Worm (Caenorhabditis elegans): ENCODE data around the gene sec-3.

Gene sec-3

DNA sequence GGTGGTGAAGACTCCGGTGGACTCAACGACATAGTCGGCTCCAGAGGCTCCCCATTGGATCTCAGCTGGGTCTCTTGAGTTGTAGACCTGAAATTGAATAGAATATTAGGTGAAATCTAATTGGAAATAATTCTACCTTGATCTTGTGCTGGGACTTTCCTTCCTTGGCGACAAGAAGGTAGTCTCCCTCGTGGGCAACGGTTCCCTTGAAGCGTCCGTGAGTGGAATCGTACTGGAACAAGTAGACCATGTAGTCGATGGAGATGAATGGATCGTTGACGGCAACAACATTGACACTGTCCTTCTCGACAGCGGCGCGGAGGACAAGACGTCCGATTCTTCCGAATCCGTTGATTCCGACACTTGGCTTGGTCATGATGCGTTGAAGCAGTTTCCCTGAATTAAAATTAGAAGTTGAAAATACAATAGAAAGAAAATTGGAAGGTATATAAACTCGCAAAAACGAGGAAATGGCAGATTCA is 13.3 kb upstream of the sec-3 start, which contains the start of gene gpd-3 (continued):
- TF ChIP-seq Y79H2A.3 (GFP tag; conservative IDR thresholded peaks at IDR 0.05): no peak
- TF ChIP-seq cebp-1 (GFP tag; IDR thresholded peaks at IDR 0.05): peak; percentile 40; the same call in 1 of the 2 replicates
- TF ChIP-seq cebp-1 (tag; optimal IDR thresholded peaks at IDR 0.05): peak; percentile 45
- TF ChIP-seq madf-3 (GFP tag; IDR thresholded peaks at IDR 0.05): 0 out of 2 replicates have a peak, but pooled peaks have one; percentile 13
- no peak for TF ChIP-seq efl-1 (GFP tag; optimal IDR thresholded peaks at IDR 0.05)
- TF ChIP-seq ekl-4 (GFP tag; IDR thresholded peaks at IDR 0.05): 0 out of 2 replicates have a peak, but pooled peaks have one; percentile 16
- TF ChIP-seq Y67H2A.10 (GFP tag; conservative IDR thresholded peaks at IDR 0.05): no peak
- no peak for TF ChIP-seq B0261.1 (tag; optimal IDR thresholded peaks at IDR 0.05)
- TF ChIP-seq ceh-58 (GFP tag; IDR thresholded peaks at IDR 0.05): no peak
- TF ChIP-seq sptf-2 (GFP tag; optimal IDR thresholded peaks at IDR 0.05): no peak
- no peak for TF ChIP-seq pbrm-1 (GFP tag; IDR thresholded peaks at IDR 0.05)
- 0 out of 2 replicates have a peak, but pooled peaks have one; percentile 11 for TF ChIP-seq dox-1 (GFP tag; IDR thresholded peaks at IDR 0.05)
- TF ChIP-seq tlf-1 (GFP tag; optimal IDR thresholded peaks at IDR 0.05): peak; percentile 3
- no peak for TF ChIP-seq T26A5.8 (tag; optimal IDR thresholded peaks at IDR 0.05)
- TF ChIP-seq F49E8.2 (tag; optimal IDR thresholded peaks at IDR 0.05; ENCODE audit: insufficient read depth): no peak
- TF ChIP-seq Y53G8AR.9 (GFP tag; conservative IDR thresholded peaks at IDR 0.05): peak; percentile 60
- peak; percentile 15 for TF ChIP-seq ZK185.1 (tag; optimal IDR thresholded peaks at IDR 0.05; ENCODE audit: poor library complexity, severe bottlenecking)
- peak; percentile 14 for TF ChIP-seq ztf-26 (tag; optimal IDR thresholded peaks at IDR 0.05)
- no peak for TF ChIP-seq nhr-80 (tag; optimal IDR thresholded peaks at IDR 0.05)
- TF ChIP-seq unc-62 (GFP tag; optimal IDR thresholded peaks at IDR 0.05): no peak
- no peak for TF ChIP-seq rpc-1 (optimal IDR thresholded peaks at IDR 0.05)
- no peak for TF ChIP-seq rpc-1 (tag; optimal IDR thresholded peaks at IDR 0.05)
- no peak for TF ChIP-seq hsf-1 (GFP tag; IDR thresholded peaks at IDR 0.05)
- 0 out of 2 replicates have a peak, but pooled peaks have one; percentile 49 for TF ChIP-seq K11D2.4 (GFP tag; IDR thresholded peaks at IDR 0.05)
- TF ChIP-seq mcd-1 (GFP tag; IDR thresholded peaks at IDR 0.05): 0 out of 2 replicates have a peak, but pooled peaks have one; percentile 9
- TF ChIP-seq snpc-1.3 (tag; optimal IDR thresholded peaks at IDR 0.05; ENCODE audit: insufficient read depth): no peak
- TF ChIP-seq hlh-26 (GFP tag; conservative IDR thresholded peaks at IDR 0.05): no peak

DNA sequence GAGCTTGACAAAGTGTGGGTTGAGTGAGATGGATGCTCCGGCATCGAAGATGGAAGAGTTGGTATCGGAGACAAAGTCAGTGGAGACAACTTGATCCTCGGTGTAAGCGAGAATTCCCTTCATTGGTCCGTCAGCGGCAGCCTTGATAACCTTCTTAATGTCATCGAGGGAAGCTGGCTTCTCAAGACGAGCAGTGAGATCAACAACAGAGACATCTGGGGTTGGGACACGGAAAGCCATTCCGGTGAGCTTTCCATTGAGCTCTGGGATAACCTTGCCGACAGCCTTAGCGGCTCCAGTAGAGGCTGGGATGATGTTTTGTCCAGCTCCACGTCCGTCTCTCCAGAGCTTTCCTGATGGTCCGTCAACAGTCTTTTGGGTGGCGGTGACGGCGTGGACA is 12.6 kb upstream of the sec-3 start:
- 0 out of 2 replicates have a peak, but pooled peaks have one; percentile 20 for TF ChIP-seq C06A6.2 (GFP tag; conservative IDR thresholded peaks at IDR 0.05)
- TF ChIP-seq pbrm-1 (GFP tag; IDR thresholded peaks at IDR 0.05): peak; percentile 16; the same call in 1 of the 2 replicates
- 0 out of 2 replicates have a peak, but pooled peaks have one; percentile 9 for TF ChIP-seq hsf-1 (GFP tag; IDR thresholded peaks at IDR 0.05)
- peak; percentile 27; the same call in 1 of the 2 replicates for TF ChIP-seq madf-6 (GFP tag; IDR thresholded peaks at IDR 0.05)
- TF ChIP-seq aptf-3 (GFP tag; IDR thresholded peaks at IDR 0.05): 0 out of 2 replicates have a peak, but pooled peaks have one; percentile 64
- 0 out of 2 replicates have a peak, but pooled peaks have one; percentile 65 for TF ChIP-seq nhr-120 (GFP tag; IDR thresholded peaks at IDR 0.05)
- TF ChIP-seq Y53G8AR.9 (GFP tag; conservative IDR thresholded peaks at IDR 0.05): 0 out of 2 replicates have a peak, but pooled peaks have one; percentile 64
- 0 out of 2 replicates have a peak, but pooled peaks have one; percentile 9 for TF ChIP-seq hmg-20 (GFP tag; IDR thresholded peaks at IDR 0.05)
- TF ChIP-seq cebp-2 (GFP tag; IDR thresholded peaks at IDR 0.05): 0 out of 2 replicates have a peak, but pooled peaks have one; percentile 27
- peak; percentile 45 for TF ChIP-seq mcd-1 (GFP tag; IDR thresholded peaks at IDR 0.05)
- TF ChIP-seq madf-3 (GFP tag; IDR thresholded peaks at IDR 0.05): 0 out of 2 replicates have a peak, but pooled peaks have one; percentile 53

DNA sequence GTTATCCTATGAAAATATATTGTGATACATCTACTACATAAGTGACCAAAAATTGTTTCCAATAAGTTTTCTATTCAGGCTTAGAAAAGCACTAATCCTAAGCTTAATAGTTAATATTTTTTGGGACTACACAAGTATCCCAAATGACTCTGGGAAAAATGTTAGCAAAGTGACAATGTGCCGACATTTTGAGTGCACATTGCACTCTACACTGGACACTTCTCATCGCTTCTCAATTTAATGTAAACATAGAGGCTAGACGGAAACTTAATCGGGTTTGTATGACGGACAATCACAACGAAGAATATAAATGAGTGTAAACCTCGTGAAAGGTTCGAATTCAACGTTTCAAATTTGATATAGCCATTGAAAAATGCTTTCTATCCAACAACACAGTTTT is 12.0 kb upstream of the sec-3 start:
- no peak for TF ChIP-seq T07F8.4 (tag; optimal IDR thresholded peaks at IDR 0.05)
- no peak for TF ChIP-seq F52B5.7 (tag; optimal IDR thresholded peaks at IDR 0.05)
- no peak for TF ChIP-seq cebp-1 (GFP tag; IDR thresholded peaks at IDR 0.05)
- peak; percentile 26 for TF ChIP-seq cebp-1 (tag; optimal IDR thresholded peaks at IDR 0.05)
- TF ChIP-seq lin-40 (tag; optimal IDR thresholded peaks at IDR 0.05): peak; percentile 55
- TF ChIP-seq madf-10 (tag; optimal IDR thresholded peaks at IDR 0.05): peak; percentile 19
- TF ChIP-seq K11D2.4 (GFP tag; IDR thresholded peaks at IDR 0.05): peak; percentile 64; the same call in 1 of the 2 replicates
- TF ChIP-seq tlf-1 (GFP tag; optimal IDR thresholded peaks at IDR 0.05): peak; percentile 55
- TF ChIP-seq madf-3 (GFP tag; IDR thresholded peaks at IDR 0.05): peak; percentile 69; the same call in 1 of the 2 replicates
- no peak for TF ChIP-seq lag-1 (GFP tag; IDR thresholded peaks at IDR 0.05)
- TF ChIP-seq C17E4.6 (GFP tag; IDR thresholded peaks at IDR 0.05): no peak
- TF ChIP-seq F39B2.1 (GFP tag; IDR thresholded peaks at IDR 0.05): no peak
- peak; percentile 2 for TF ChIP-seq snpc-1.3 (tag; optimal IDR thresholded peaks at IDR 0.05; ENCODE audit: insufficient read depth)
- no peak for TF ChIP-seq F23B12.7 (tag; optimal IDR thresholded peaks at IDR 0.05; ENCODE audit: insufficient read depth)
- TF ChIP-seq lin-35 (GFP tag; optimal IDR thresholded peaks at IDR 0.05): peak in 1 of 3 experiments; percentile 83
- TF ChIP-seq zfh-2 (GFP tag; conservative IDR thresholded peaks at IDR 0.05): no peak
- no peak for TF ChIP-seq ztf-18 (tag; optimal IDR thresholded peaks at IDR 0.05)

Measured in whole organism, young adult.